Worm (Caenorhabditis elegans) whole organism, young adult: ENCODE measurements around the gene C34C12.8.

Source experiments
- F22D6.2 ChIP-seq: sonication (generic microtip); optimal IDR thresholded peaks from 2 replicates; lab custom pipeline; 2016; ENCODE audit warnings: mild to moderate bottlenecking, missing genetic modification characterization, missing compliant biosample characterization
- F23B12.7 ChIP-seq: sonication (generic microtip); optimal IDR thresholded peaks from 2 replicates; lab custom pipeline; 2017; ENCODE audit warnings: missing genetic modification characterization, mild to moderate bottlenecking, missing compliant biosample characterization, antibody characterized with exemption, moderate library complexity; ENCODE audit not compliant: insufficient read depth
- F39B2.1 ChIP-seq: fragments of 200-800 bp; sonication (Bioruptor generic); IDR thresholded peaks from 2 replicates; pipeline ENCODE4 v1.3.6; 2022; ENCODE audit warnings: missing genetic modification reagents, missing genetic modification characterization, missing compliant biosample characterization
- Y56A3A.18 ChIP-seq: fragments of 200-800 bp; sonication (Bioruptor generic); IDR thresholded peaks from 2 replicates; pipeline ENCODE4 v1.3.6; 2022; ENCODE audit warnings: missing genetic modification reagents, missing genetic modification characterization, missing compliant biosample characterization
- Y67H2A.10 ChIP-seq: fragments of 200-800 bp; sonication (Bioruptor generic); conservative IDR thresholded peaks from 2 replicates; pipeline ENCODE4 v1.3.6; 2022; ENCODE audit warnings: missing genetic modification reagents, missing genetic modification characterization, missing compliant biosample characterization
- akir-1 ChIP-seq: fragments of 200-800 bp; sonication (Bioruptor generic); optimal IDR thresholded peaks from 2 replicates; lab custom pipeline; 2018; ENCODE audit warnings: mild to moderate bottlenecking, missing genetic modification characterization, moderate library complexity, missing compliant biosample characterization
- ama-1 ChIP-seq, 3 experiments: fragments of 150-350 bp in 1 of 3; sonication (generic microtip) in 2 of 3; optimal IDR thresholded peaks; 2 replicates each; lab custom pipeline; 2014 to 2018; ENCODE audit warnings: missing biosample characterization in 2 of 3, missing genetic modification characterization in 2 of 3, missing genetic modification reagents in 2 of 3
- aptf-3 ChIP-seq: fragments of 200-800 bp; sonication (Bioruptor generic); IDR thresholded peaks from 2 replicates; pipeline ENCODE4 v1.3.6; 2022; ENCODE audit warnings: missing genetic modification characterization, missing compliant biosample characterization
- attf-3 ChIP-seq: fragments of 200-800 bp; sonication (Bioruptor generic); conservative IDR thresholded peaks from 2 replicates; pipeline ENCODE4 v1.3.6; 2022; ENCODE audit warnings: missing genetic modification reagents, missing genetic modification characterization, missing compliant biosample characterization
- attf-6 ChIP-seq: fragments of 200-800 bp; sonication (Bioruptor generic); IDR thresholded peaks from 2 replicates; pipeline ENCODE4 v1.3.6; 2022; ENCODE audit warnings: missing genetic modification reagents, missing genetic modification characterization, missing compliant biosample characterization
- bed-2 ChIP-seq: fragments of 200-800 bp; sonication (Bioruptor generic); IDR thresholded peaks from 2 replicates; pipeline ENCODE4 v1.3.6; 2022; ENCODE audit warnings: missing genetic modification reagents, missing genetic modification characterization, missing compliant biosample characterization
- ceh-40 ChIP-seq: fragments of 200-800 bp; sonication (Bioruptor generic); IDR thresholded peaks from 2 replicates; pipeline ENCODE4 v1.3.6; 2022; ENCODE audit warnings: missing genetic modification characterization, missing compliant biosample characterization
- ceh-91 ChIP-seq: fragments of 200-800 bp; sonication (Bioruptor generic); IDR thresholded peaks from 2 replicates; pipeline ENCODE4 v1.3.6; 2022; ENCODE audit warnings: missing genetic modification reagents, missing genetic modification characterization, missing compliant biosample characterization
- efl-1 ChIP-seq: fragments of 150-350 bp; optimal IDR thresholded peaks from 2 replicates; lab custom pipeline; 2014; ENCODE audit warnings: missing biosample characterization, missing genetic modification reagents, missing genetic modification characterization
- egl-44 ChIP-seq: fragments of 200-800 bp; sonication (Bioruptor generic); IDR thresholded peaks from 2 replicates; pipeline ENCODE4 v1.3.6; 2022; ENCODE audit warnings: missing genetic modification reagents, missing genetic modification characterization, missing compliant biosample characterization
- ekl-4 ChIP-seq: fragments of 200-800 bp; sonication (Bioruptor generic); IDR thresholded peaks from 2 replicates; pipeline ENCODE4 v1.3.6; 2022; ENCODE audit warnings: missing genetic modification reagents, missing genetic modification characterization, missing compliant biosample characterization
- him-1 ChIP-seq: sonication (generic microtip); optimal IDR thresholded peaks from 2 replicates; lab custom pipeline; 2016; ENCODE audit warnings: missing genotype, missing genetic modification reagents, missing genetic modification characterization, missing compliant biosample characterization
- hrde-1 ChIP-seq: sonication (generic microtip); optimal IDR thresholded peaks from 2 replicates; lab custom pipeline; 2016; ENCODE audit warnings: missing genetic modification characterization, mild to moderate bottlenecking, missing compliant biosample characterization, moderate library complexity, missing genotype, missing genetic modification reagents, borderline replicate concordance
- let-607 ChIP-seq, 2 experiments: fragments of 200-800 bp in 1 of 2; sonication (Bioruptor generic) in 1 of 2; sonication (generic microtip) in 1 of 2; optimal IDR thresholded peaks; 2 replicates each; lab custom pipeline; 2016 to 2018; ENCODE audit warnings: mild to moderate bottlenecking in 2 of 2, missing compliant biosample characterization in 2 of 2, missing genetic modification characterization in 2 of 2, moderate library complexity in 2 of 2, missing genotype in 1 of 2
- lin-40 ChIP-seq: sonication (generic microtip); optimal IDR thresholded peaks from 2 replicates; lab custom pipeline; 2016; ENCODE audit warnings: missing genetic modification characterization, mild to moderate bottlenecking, missing compliant biosample characterization, missing genotype, missing genetic modification reagents
- lin-54 ChIP-seq: fragments of 200-800 bp; sonication (Bioruptor generic); optimal IDR thresholded peaks from 2 replicates; lab custom pipeline; 2018; ENCODE audit warnings: mild to moderate bottlenecking, missing genetic modification characterization, missing compliant biosample characterization
- lsl-1 ChIP-seq: fragments of 200-800 bp; sonication (Bioruptor generic); optimal IDR thresholded peaks from 2 replicates; lab custom pipeline; 2018; ENCODE audit warnings: mild to moderate bottlenecking, missing genetic modification characterization, moderate library complexity, missing compliant biosample characterization
- madf-3 ChIP-seq: fragments of 200-800 bp; sonication (Bioruptor generic); IDR thresholded peaks from 2 replicates; pipeline ENCODE4 v1.3.6; 2022; ENCODE audit warnings: missing genetic modification reagents, missing genetic modification characterization, missing compliant biosample characterization
- mel-28 ChIP-seq: sonication (generic microtip); optimal IDR thresholded peaks from 2 replicates; lab custom pipeline; 2016; ENCODE audit warnings: borderline replicate concordance, mild to moderate bottlenecking, missing genetic modification characterization, missing compliant biosample characterization
- mxl-1 ChIP-seq: sonication (generic microtip); optimal IDR thresholded peaks from 2 replicates; lab custom pipeline; 2016; ENCODE audit warnings: missing genetic modification characterization, missing compliant biosample characterization
- nfyb-1 ChIP-seq: fragments of 200-800 bp; sonication (Bioruptor generic); IDR thresholded peaks from 2 replicates; pipeline ENCODE4 v1.3.6; 2022; ENCODE audit warnings: missing genetic modification reagents, missing genetic modification characterization, missing compliant biosample characterization
- nhr-179 ChIP-seq: sonication (generic microtip); optimal IDR thresholded peaks from 2 replicates; lab custom pipeline; 2016; ENCODE audit warnings: mild to moderate bottlenecking, missing genetic modification characterization, missing compliant biosample characterization
- nhr-80 ChIP-seq: sonication (generic microtip); optimal IDR thresholded peaks from 2 replicates; lab custom pipeline; 2016; ENCODE audit warnings: missing genetic modification characterization, missing compliant biosample characterization
- nhr-90 ChIP-seq: sonication (generic microtip); optimal IDR thresholded peaks from 2 replicates; lab custom pipeline; 2016; ENCODE audit warnings: missing genotype, mild to moderate bottlenecking, missing genetic modification characterization, missing compliant biosample characterization
- pha-4 ChIP-seq: fragments of 150-350 bp; sonication (generic microtip); optimal IDR thresholded peaks from 2 replicates; lab custom pipeline; 2014; ENCODE audit warnings: missing biosample characterization, missing genetic modification reagents, missing genetic modification characterization
- sea-2 ChIP-seq: fragments of 200-800 bp; sonication (Bioruptor generic); IDR thresholded peaks from 2 replicates; pipeline ENCODE4 v1.3.6; 2022; ENCODE audit warnings: missing genetic modification characterization, missing compliant biosample characterization
- tbx-9 ChIP-seq: sonication (generic microtip); optimal IDR thresholded peaks from 2 replicates; lab custom pipeline; 2016; ENCODE audit warnings: borderline replicate concordance, missing genetic modification characterization, inconsistent platforms, missing compliant biosample characterization
- zfh-2 ChIP-seq: fragments of 200-800 bp; sonication (Bioruptor generic); conservative IDR thresholded peaks from 2 replicates; pipeline ENCODE4 v1.3.6; 2022; ENCODE audit warnings: missing genetic modification reagents, missing genetic modification characterization, missing compliant biosample characterization
- ztf-25 ChIP-seq: fragments of 200-800 bp; sonication (Bioruptor generic); IDR thresholded peaks from 2 replicates; pipeline ENCODE4 v1.3.6; 2022; ENCODE audit warnings: missing genetic modification reagents, missing genetic modification characterization, missing compliant biosample characterization
- ztf-3 ChIP-seq: fragments of 200-800 bp; sonication (Bioruptor generic); optimal IDR thresholded peaks from 2 replicates; lab custom pipeline; 2018; ENCODE audit warnings: mild to moderate bottlenecking, missing genetic modification characterization, missing compliant biosample characterization
- ztf-6 ChIP-seq: fragments of 200-800 bp; sonication (Bioruptor generic); IDR thresholded peaks from 2 replicates; pipeline ENCODE4 v1.3.6; 2022; ENCODE audit warnings: missing genetic modification reagents, missing genetic modification characterization, missing compliant biosample characterization

C34C12.8 gene

DNA sequence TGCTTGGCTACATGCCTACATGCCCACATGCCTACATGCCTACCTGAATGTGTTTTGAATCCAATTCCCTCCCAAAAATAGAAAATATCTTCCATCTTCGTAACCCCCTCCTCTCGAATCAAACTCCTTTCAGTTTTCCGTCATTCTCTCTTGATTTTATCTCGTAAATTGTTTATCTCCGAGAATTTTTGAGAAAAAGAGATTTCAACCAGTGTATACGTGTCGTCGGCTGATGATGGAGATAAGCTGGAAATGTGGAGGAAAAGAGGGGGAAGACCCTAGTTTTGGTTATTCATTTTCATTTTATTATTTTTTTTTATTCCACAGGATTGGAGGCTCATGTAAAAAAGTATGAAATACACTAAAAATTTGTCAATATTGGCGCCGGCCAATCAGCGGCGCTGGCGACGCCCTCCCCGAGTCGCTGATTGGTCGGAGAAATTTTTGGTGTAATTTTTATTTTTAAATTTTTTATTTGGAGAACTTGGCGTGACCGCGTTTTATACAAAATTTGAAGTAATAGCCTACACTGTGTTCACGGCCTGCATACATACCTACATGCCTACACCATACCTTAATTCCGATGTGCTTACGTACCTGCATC, 18.7 kb downstream of the C34C12.8 start:
- TF ChIP-seq aptf-3 (GFP tag; lab: Robert Waterston, UW) (no peak), F23B12.7 (tag; lab: Kevin White, UChicago) (no peak), nhr-90 (tag; lab: Kevin White, UChicago) (no peak), nfyb-1 (GFP tag; lab: Robert Waterston, UW) (0 out of 2 replicates have a peak, but pooled peaks have one; percentile 35), attf-3 (GFP tag; lab: Robert Waterston, UW) (no peak)

ce11 chrIII:3480236-3480635, 20.0 kb downstream of the C34C12.8 start:
- TF ChIP-seq hrde-1 = no peak
- no peak for TF ChIP-seq let-607 (tag; optimal IDR thresholded peaks at IDR 0.05; lab: Kevin White, UChicago)
- no peak for TF ChIP-seq him-1 (tag; lab: Kevin White, UChicago)
- no peak for TF ChIP-seq madf-3
- TF ChIP-seq ztf-25 (GFP tag; lab: Robert Waterston, UW) = no peak
- no peak for TF ChIP-seq ama-1 (optimal IDR thresholded peaks at IDR 0.05; lab: Kevin White, UChicago)
- TF ChIP-seq ama-1 (GFP tag; optimal IDR thresholded peaks at IDR 0.05; lab: Kevin White, UChicago) = no peak

ce11 chrIII:3480950-3481349, 20.7 kb downstream of the C34C12.8 start:
- TF ChIP-seq bed-2 (GFP tag; lab: Robert Waterston, UW) (no peak), mel-28 (tag; lab: Kevin White, UChicago) (no peak), ztf-6 (GFP tag; lab: Robert Waterston, UW) (no peak), F22D6.2 (tag; lab: Kevin White, UChicago) (no peak), egl-44 (no peak), akir-1 (no peak), lin-54 (GFP tag; lab: Kevin White, UChicago) (no peak), zfh-2 (GFP tag; lab: Robert Waterston, UW) (no peak)

ce11 chrIII:3482291-3482690, 22.1 kb downstream of the C34C12.8 start, which contains the start of gene C34C12.6:
TSS of gene C34C12.6 (plus strand) at chrIII:3482591.
- no peak for TF ChIP-seq nhr-80 (tag; lab: Kevin White, UChicago)
- TF ChIP-seq pha-4 (tag; lab: Kevin White, UChicago) = no peak
- no peak for TF ChIP-seq sea-2 (GFP tag; lab: Robert Waterston, UW)
- TF ChIP-seq tbx-9 (tag; lab: Kevin White, UChicago) = no peak
- TF ChIP-seq mxl-1 (tag; lab: Kevin White, UChicago) = no peak
- TF ChIP-seq attf-6 (GFP tag; lab: Robert Waterston, UW) = no peak
- TF ChIP-seq nhr-179 (tag; lab: Kevin White, UChicago) = no peak
- TF ChIP-seq efl-1 (GFP tag; lab: Kevin White, UChicago) = no peak
- TF ChIP-seq mel-28 (tag; lab: Kevin White, UChicago) = no peak
- TF ChIP-seq F39B2.1 (GFP tag; lab: Robert Waterston, UW) = no peak
- no peak for TF ChIP-seq ztf-3 (GFP tag; lab: Kevin White, UChicago)
- TF ChIP-seq Y56A3A.18 (GFP tag; lab: Robert Waterston, UW) = no peak
- TF ChIP-seq lin-40 = no peak
- no peak for TF ChIP-seq ceh-40 (GFP tag; lab: Robert Waterston, UW)
- no peak for TF ChIP-seq ceh-91
- TF ChIP-seq ekl-4 (GFP tag; lab: Robert Waterston, UW) = no peak
- TF ChIP-seq Y67H2A.10 = no peak
- no peak for TF ChIP-seq lsl-1 (GFP tag; lab: Kevin White, UChicago)
- no peak for TF ChIP-seq let-607 (tag; optimal IDR thresholded peaks at IDR 0.05; lab: Kevin White, UChicago)
